Worm (Caenorhabditis elegans): Measurements from ENCODE around the gene math-21.
"Not testable (repeated sequence)": the region's sequence is repeated elsewhere in the genome, so short reads cannot be mapped to it uniquely, and the experiment has no call there.

Gene math-21

ce11 chrII:2012698-2013097 is 18.9 kb downstream of the math-21 start, which contains the start of gene F59H6.15:
F59H6.15 (plus strand) TSS chrII:2012998.
- no peak for TF ChIP-seq lin-39 (tag; optimal IDR thresholded peaks at IDR 0.05)
- no peak for TF ChIP-seq R02D3.7 (tag; optimal IDR thresholded peaks at IDR 0.05)
- TF ChIP-seq fos-1 (tag; optimal IDR thresholded peaks at IDR 0.05): no peak
- no peak for TF ChIP-seq nhr-6 (tag; optimal IDR thresholded peaks at IDR 0.05)
- TF ChIP-seq snpc-4 (tag; optimal IDR thresholded peaks at IDR 0.05): no peak
- TF ChIP-seq sma-3 (GFP tag; optimal IDR thresholded peaks at IDR 0.05): no peak
- no peak for TF ChIP-seq elt-3 (tag; optimal IDR thresholded peaks at IDR 0.05)
- TF ChIP-seq gmeb-1 (tag; optimal IDR thresholded peaks at IDR 0.05): no peak
- TF ChIP-seq lsy-2 (tag; optimal IDR thresholded peaks at IDR 0.05): no peak
- no peak for TF ChIP-seq nhr-10 (tag; optimal IDR thresholded peaks at IDR 0.05)
- TF ChIP-seq ceh-16 (tag; optimal IDR thresholded peaks at IDR 0.05): no peak
- no peak for TF ChIP-seq nhr-129 (tag; optimal IDR thresholded peaks at IDR 0.05)
- no peak for TF ChIP-seq Y55F3AM.14 (GFP tag; optimal IDR thresholded peaks at IDR 0.05)
- no peak for TF ChIP-seq F13H6.1 (tag; optimal IDR thresholded peaks at IDR 0.05)
- TF ChIP-seq mbf-1 (tag; optimal IDR thresholded peaks at IDR 0.05): no peak
- TF ChIP-seq mab-5 (tag; optimal IDR thresholded peaks at IDR 0.05): no peak
- no peak for TF ChIP-seq nhr-237 (tag; optimal IDR thresholded peaks at IDR 0.05)
- TF ChIP-seq ama-1 (optimal IDR thresholded peaks at IDR 0.05): no peak

- no peak for TF ChIP-seq unc-55 (GFP tag; optimal IDR thresholded peaks at IDR 0.05)
- no peak for TF ChIP-seq unc-39 (tag; optimal IDR thresholded peaks at IDR 0.05)
- no peak for TF ChIP-seq snpc-4 (tag; optimal IDR thresholded peaks at IDR 0.05)
- TF ChIP-seq ceh-82 (tag; optimal IDR thresholded peaks at IDR 0.05): no peak
- TF ChIP-seq nhr-10 (tag; optimal IDR thresholded peaks at IDR 0.05): no peak
- no peak for TF ChIP-seq fos-1 (tag; optimal IDR thresholded peaks at IDR 0.05)
- no peak for TF ChIP-seq sma-3 (GFP tag; optimal IDR thresholded peaks at IDR 0.05)
- TF ChIP-seq Y55F3AM.14 (GFP tag; optimal IDR thresholded peaks at IDR 0.05): no peak
- no peak for TF ChIP-seq elt-1 (tag; optimal IDR thresholded peaks at IDR 0.05)
- no peak for TF ChIP-seq nhr-23 (tag; optimal IDR thresholded peaks at IDR 0.05)
- no peak for TF ChIP-seq alr-1 (tag; optimal IDR thresholded peaks at IDR 0.05)
- no peak for TF ChIP-seq skn-1 (tag; optimal IDR thresholded peaks at IDR 0.05)
- no peak for TF ChIP-seq lsy-2 (tag; optimal IDR thresholded peaks at IDR 0.05)
- no peak for TF ChIP-seq ZK546.5 (tag; optimal IDR thresholded peaks at IDR 0.05)
- no peak for TF ChIP-seq mdl-1 (tag; optimal IDR thresholded peaks at IDR 0.05)
- TF ChIP-seq ceh-16 (tag; optimal IDR thresholded peaks at IDR 0.05): no peak
Measured at ce11 chrII:2013856-2014255, 20.0 kb downstream of the math-21 start.

ce11 chrII:2023514-2023913 is 29.7 kb downstream of the math-21 start, which contains the start of gene cya-2:
cya-2 (minus strand) TSS chrII:2023614.
- not testable (repeated sequence) for TF ChIP-seq skn-1, mbf-1, nhr-77 (tag; optimal IDR thresholded peaks at IDR 0.05)

ce11 chrII:2026525-2026924 is 32.7 kb downstream of the math-21 start, which contains the start of gene bath-21:
bath-21 (minus strand) TSS chrII:2026625.
- TF ChIP-seq elt-1 (tag; optimal IDR thresholded peaks at IDR 0.05) (no peak), nhr-25 (tag; optimal IDR thresholded peaks at IDR 0.05) (no peak), mbf-1 (tag; optimal IDR thresholded peaks at IDR 0.05) (no peak), R02D3.7 (tag; optimal IDR thresholded peaks at IDR 0.05) (no peak), lin-39 (tag; optimal IDR thresholded peaks at IDR 0.05) (no peak), ztf-4 (tag; optimal IDR thresholded peaks at IDR 0.05) (no peak), unc-55 (GFP tag; optimal IDR thresholded peaks at IDR 0.05) (no peak)

- TF ChIP-seq egl-27 (tag; optimal IDR thresholded peaks at IDR 0.05) (no peak), nhr-6 (tag; optimal IDR thresholded peaks at IDR 0.05) (no peak), peb-1 (tag; optimal IDR thresholded peaks at IDR 0.05) (no peak), nhr-237 (tag; optimal IDR thresholded peaks at IDR 0.05) (no peak), ceh-16 (tag; optimal IDR thresholded peaks at IDR 0.05) (no peak), ztf-1 (GFP tag; conservative IDR thresholded peaks at IDR 0.05) (no peak), crh-2 (tag; optimal IDR thresholded peaks at IDR 0.05) (no peak), ztf-4 (tag; optimal IDR thresholded peaks at IDR 0.05) (no peak), R02D3.7 (tag; optimal IDR thresholded peaks at IDR 0.05) (no peak), mdl-1 (tag; optimal IDR thresholded peaks at IDR 0.05) (no peak), dmd-4 (tag; optimal IDR thresholded peaks at IDR 0.05) (no peak), lin-11 (tag; optimal IDR thresholded peaks at IDR 0.05) (no peak)
Measured at ce11 chrII:2028712-2029111, 34.9 kb downstream of the math-21 start, which contains the start of gene bath-1. bath-1 (minus strand) TSS chrII:2028812.

Data from whole organism, L2 larva.